Fruit fly (Drosophila melanogaster): Measurements from ENCODE around the gene CG2260.

CG2260 gene

dm6 chrX:8157294-8157693 lies 36.3 kb upstream of the CG2260 start, which contains the start of the genes Traf6 and GIIIspla2 (continued):
- TF ChIP-seq Opbp (GFP tag; IDR thresholded peaks at IDR 0.05; ENCODE audit: partially characterized antibody): 0 out of 3 replicates have a peak, but pooled peaks have one; percentile 10
- peak; percentile 38 for TF ChIP-seq tx (GFP tag; optimal IDR thresholded peaks at IDR 0.05)
- peak; percentile 34 for TF ChIP-seq da (GFP tag; optimal IDR thresholded peaks at IDR 0.05)
- peak; percentile 41 for TF ChIP-seq CG13123 (GFP tag; optimal IDR thresholded peaks at IDR 0.05)
- TF ChIP-seq CG4617 (GFP tag; optimal IDR thresholded peaks at IDR 0.05; ENCODE audit: borderline replicate concordance): peak; percentile 57
- peak; percentile 36 for TF ChIP-seq CG6683 (GFP tag; optimal IDR thresholded peaks at IDR 0.05)
- peak; percentile 62 for TF ChIP-seq CG1647 (GFP tag; optimal IDR thresholded peaks at IDR 0.05)
- TF ChIP-seq ftz-f1 (GFP tag; optimal IDR thresholded peaks at IDR 0.05): peak; percentile 41
- TF ChIP-seq Dip3 (GFP tag; optimal IDR thresholded peaks at IDR 0.05): peak; percentile 77
- no peak for TF ChIP-seq gsb-n (tag; optimal IDR thresholded peaks at IDR 0.05)
- peak; percentile 72 for TF ChIP-seq H2.0 (GFP tag; IDR thresholded peaks at IDR 0.05)
- TF ChIP-seq cwo (GFP tag; optimal IDR thresholded peaks at IDR 0.05): peak; percentile 50
- peak; percentile 67 for TF ChIP-seq CG6272 (GFP tag; IDR thresholded peaks at IDR 0.05)
- TF ChIP-seq CG14710 (tag; optimal IDR thresholded peaks at IDR 0.05): peak; percentile 84
- peak; percentile 73 for TF ChIP-seq CG14014 (GFP tag; IDR thresholded peaks at IDR 0.05)
- peak; percentile 68; the same call in 1 of the 3 replicates for TF ChIP-seq Mrtf (GFP tag; IDR thresholded peaks at IDR 0.05)
- no peak for TF ChIP-seq Eip74EF (GFP tag; optimal IDR thresholded peaks at IDR 0.05)
- TF ChIP-seq zf30C (GFP tag; optimal IDR thresholded peaks at IDR 0.05): no peak
- peak; percentile 95 for TF ChIP-seq MBD-R2 (GFP tag; IDR thresholded peaks at IDR 0.05)
- TF ChIP-seq CG30403 (GFP tag; optimal IDR thresholded peaks at IDR 0.05): peak; percentile 79
- TF ChIP-seq CG32767 (GFP tag; IDR thresholded peaks at IDR 0.05): peak; percentile 84
- TF ChIP-seq Ssrp (tag; optimal IDR thresholded peaks at IDR 0.05): peak; percentile 72
- TF ChIP-seq HLH4C (GFP tag; IDR thresholded peaks at IDR 0.05; ENCODE audit: partially characterized antibody): 0 out of 3 replicates have a peak, but pooled peaks have one; percentile 26
- TF ChIP-seq CG11085 (GFP tag; IDR thresholded peaks at IDR 0.05): peak; percentile 69
- TF ChIP-seq ewg (GFP tag; optimal IDR thresholded peaks at IDR 0.05): peak; percentile 75
- TF ChIP-seq Stat92E (GFP tag; optimal IDR thresholded peaks at IDR 0.05): no peak
- TF ChIP-seq H15 (GFP tag; IDR thresholded peaks at IDR 0.05): peak; percentile 75
- peak; percentile 17 for TF ChIP-seq ATbp (GFP tag; optimal IDR thresholded peaks at IDR 0.05)
- TF ChIP-seq CG15514 (GFP tag; optimal IDR thresholded peaks at IDR 0.05): peak; percentile 92
- TF ChIP-seq CG2129 (GFP tag; IDR thresholded peaks at IDR 0.05; ENCODE audit: partially characterized antibody): no peak
- peak; percentile 27; the same call in 1 of the 2 replicates for TF ChIP-seq CG1024 (GFP tag; IDR thresholded peaks at IDR 0.05)
- TF ChIP-seq pita (GFP tag; optimal IDR thresholded peaks at IDR 0.05): no peak
- peak; percentile 80 for TF ChIP-seq PHDP (tag; optimal IDR thresholded peaks at IDR 0.05)
- TF ChIP-seq CG18476 (GFP tag; optimal IDR thresholded peaks at IDR 0.05): peak; percentile 79
- TF ChIP-seq dmrt11E (tag; optimal IDR thresholded peaks at IDR 0.05): peak; percentile 69
- peak; percentile 66 for TF ChIP-seq CG4404 (GFP tag; IDR thresholded peaks at IDR 0.05)
- peak; percentile 68 for TF ChIP-seq nom (GFP tag; optimal IDR thresholded peaks at IDR 0.05)
- peak; percentile 20 for TF ChIP-seq CTCF (GFP tag; optimal IDR thresholded peaks at IDR 0.05)
- TF ChIP-seq CG4282 (GFP tag; optimal IDR thresholded peaks at IDR 0.05): no peak
- peak; percentile 74 for TF ChIP-seq E2f2 (GFP tag; IDR thresholded peaks at IDR 0.05)
- peak; percentile 50 for TF ChIP-seq maf-S (GFP tag; optimal IDR thresholded peaks at IDR 0.05)
- no peak for TF ChIP-seq Lim3 (GFP tag; IDR thresholded peaks at IDR 0.05)
- TF ChIP-seq vvl (GFP tag; IDR thresholded peaks at IDR 0.05): peak; percentile 82
- TF ChIP-seq seq (GFP tag; IDR thresholded peaks at IDR 0.05): peak; percentile 56
- TF ChIP-seq vnd (GFP tag; IDR thresholded peaks at IDR 0.05; ENCODE audit: partially characterized antibody): no peak
- peak in 1 of 2 experiments; percentile 72 for TF ChIP-seq Hr51 (GFP tag; optimal IDR thresholded peaks at IDR 0.05)
- TF ChIP-seq CG15269 (tag; optimal IDR thresholded peaks at IDR 0.05): peak; percentile 76
- TF ChIP-seq CHES-1-like (GFP tag; optimal IDR thresholded peaks at IDR 0.05): peak; percentile 53
- TF ChIP-seq Dp (GFP tag; optimal IDR thresholded peaks at IDR 0.05): peak; percentile 54
- peak; percentile 74 for TF ChIP-seq CG6689 (GFP tag; IDR thresholded peaks at IDR 0.05)

Data from whole organism, embryonic.